Fruit fly (Drosophila melanogaster) whole organism, pupa: ENCODE data around the gene CG4653.
A peak's percentile ranks its signal among the peaks of the same experiment; 100 is the strongest.

Experiments used
- CG15710 ChIP-seq: fragments of 200-800 bp; sonication (Bioruptor generic); optimal IDR thresholded peaks from 2 replicates; lab custom pipeline; 2018; ENCODE audit warnings: missing biosample characterization, mild to moderate bottlenecking, missing genetic modification characterization, moderate library complexity
- CG17806 ChIP-seq: fragments of 200-800 bp; sonication (Bioruptor generic); optimal IDR thresholded peaks from 2 replicates; lab custom pipeline; 2018; ENCODE audit warnings: missing biosample characterization, mild to moderate bottlenecking, missing genetic modification characterization, moderate library complexity
- CG32121 ChIP-seq: fragments of 200-800 bp; sonication (Bioruptor generic); IDR thresholded peaks from 2 replicates; pipeline ENCODE4 v1.3.6; 2022; ENCODE audit warnings: missing biosample characterization, missing genetic modification characterization
- CG34367 ChIP-seq: fragments of 200-800 bp; sonication (Bioruptor generic); optimal IDR thresholded peaks from 2 replicates; lab custom pipeline; 2018; ENCODE audit warnings: missing biosample characterization, mild to moderate bottlenecking, missing genetic modification characterization
- CG4496 ChIP-seq: fragments of 200-800 bp; sonication (Bioruptor generic); IDR thresholded peaks from 3 replicates; pipeline ENCODE4 v1.3.6; 2022; ENCODE audit warnings: missing biosample characterization, missing genetic modification characterization
- D1 ChIP-seq: fragments of 200-800 bp; sonication (Bioruptor generic); optimal IDR thresholded peaks from 2 replicates; lab custom pipeline; 2018; ENCODE audit warnings: missing biosample characterization, mild to moderate bottlenecking, missing genetic modification characterization, moderate library complexity
- Ets98B ChIP-seq: fragments of 200-800 bp; sonication (Bioruptor generic); IDR thresholded peaks from 2 replicates; pipeline ENCODE4 v1.3.6; 2022; ENCODE audit warnings: missing biosample characterization, missing genetic modification characterization
- Snoo ChIP-seq: fragments of 200-800 bp; sonication (Bioruptor generic); optimal IDR thresholded peaks from 3 replicates; lab custom pipeline; 2017; ENCODE audit warnings: missing biosample characterization, mild to moderate bottlenecking, missing genetic modification characterization, inconsistent platforms

- TF ChIP-seq CG34367 (tag; lab: Kevin White, UChicago) (no peak), D1 (tag; lab: Kevin White, UChicago) (no peak), Snoo (no peak), CG17806 (tag; lab: Kevin White, UChicago) (no peak), Ets98B (GFP tag; lab: Robert Waterston, UW) (no peak), CG32121 (GFP tag; lab: Robert Waterston, UW) (no peak), CG4496 (GFP tag; lab: Robert Waterston, UW) (peak; percentile 49; the same call in 1 of the 3 replicates), CG15710 (tag; lab: Kevin White, UChicago) (no peak)
Observed at dm6 chrX:16670691-16671481, 33.0 kb upstream of the CG4653 start.
